Worm (Caenorhabditis elegans): ENCODE data around the gene npl-4.2.

- no peak for TF ChIP-seq skn-1 (tag; optimal IDR thresholded peaks at IDR 0.05)
- no peak for TF ChIP-seq pqm-1 (tag; optimal IDR thresholded peaks at IDR 0.05)
- no peak for TF ChIP-seq zag-1 (tag; optimal IDR thresholded peaks at IDR 0.05)
- no peak for TF ChIP-seq mdl-1 (tag; optimal IDR thresholded peaks at IDR 0.05)
- TF ChIP-seq snpc-4 (tag; optimal IDR thresholded peaks at IDR 0.05) = no peak
- no peak for TF ChIP-seq pha-4 (tag; optimal IDR thresholded peaks at IDR 0.05)
- TF ChIP-seq fkh-2 (tag; optimal IDR thresholded peaks at IDR 0.05) = no peak
- no peak for TF ChIP-seq mml-1 (tag; optimal IDR thresholded peaks at IDR 0.05)
- TF ChIP-seq nhr-237 (tag; optimal IDR thresholded peaks at IDR 0.05) = no peak
- no peak for TF ChIP-seq unc-62 (GFP tag; optimal IDR thresholded peaks at IDR 0.05)
- TF ChIP-seq nhr-25 (tag; optimal IDR thresholded peaks at IDR 0.05) = no peak
- TF ChIP-seq fkh-10 (GFP tag; optimal IDR thresholded peaks at IDR 0.05) = no peak
- TF ChIP-seq ztf-4 (tag; optimal IDR thresholded peaks at IDR 0.05) = no peak
Observed at ce11 chrII:5642110-5642509, 19.4 kb downstream of the npl-4.2 start.

All from whole organism, L3 larva.